Worm (Caenorhabditis elegans) whole organism, L1 larva: ENCODE data around the gene H01G02.4.

Experiments used
- C04F5.9 ChIP-seq: sonication (generic microtip); optimal IDR thresholded peaks from 2 replicates; lab custom pipeline; 2016; ENCODE audit warnings: missing genetic modification characterization, missing compliant biosample characterization
- aha-1 ChIP-seq: fragments of 150-350 bp; optimal IDR thresholded peaks from 2 replicates; lab custom pipeline; 2014; ENCODE audit warnings: missing biosample characterization, missing genetic modification characterization
- alr-1 ChIP-seq: fragments of 200-800 bp; sonication (Bioruptor generic); optimal IDR thresholded peaks from 2 replicates; lab custom pipeline; 2018; ENCODE audit warnings: borderline replicate concordance, mild to moderate bottlenecking, missing genetic modification characterization, missing compliant biosample characterization
- ceh-63 ChIP-seq: fragments of 200-800 bp; sonication (Bioruptor generic); optimal IDR thresholded peaks from 2 replicates; lab custom pipeline; 2018; ENCODE audit warnings: mild to moderate bottlenecking, missing genetic modification characterization, missing compliant biosample characterization
- ceh-8 ChIP-seq: fragments of 200-800 bp; sonication (Bioruptor generic); optimal IDR thresholded peaks from 2 replicates; lab custom pipeline; 2018; ENCODE audit warnings: mild to moderate bottlenecking, missing genetic modification characterization, moderate library complexity, missing compliant biosample characterization
- ceh-82 ChIP-seq, 3 experiments: fragments of 150-350 bp in 1 of 3; sonication (generic microtip) in 2 of 3; optimal IDR thresholded peaks; 2 replicates each; lab custom pipeline; 2014 to 2017; ENCODE audit warnings: missing biosample characterization in 3 of 3, missing genetic modification characterization in 3 of 3
- ceh-88 ChIP-seq: fragments of 200-800 bp; sonication (Bioruptor generic); IDR thresholded peaks from 2 replicates; pipeline ENCODE4 v1.3.6; 2022; ENCODE audit warnings: missing genetic modification characterization, missing compliant biosample characterization
- dpl-1 ChIP-seq, 3 experiments: fragments of 150-350 bp in 2 of 3; sonication (generic microtip) in 1 of 3; optimal IDR thresholded peaks; 2 replicates each; lab custom pipeline; 2014 to 2017; ENCODE audit warnings: missing biosample characterization in 3 of 3, missing genetic modification characterization in 3 of 3, missing genetic modification reagents in 3 of 3
- egl-13 ChIP-seq: sonication (generic microtip); optimal IDR thresholded peaks from 2 replicates; lab custom pipeline; 2016; ENCODE audit warnings: missing genotype, missing genetic modification reagents, missing genetic modification characterization, missing compliant biosample characterization
- egl-27 ChIP-seq, 2 experiments: fragments of 150-350 bp in 1 of 2; sonication (generic microtip); optimal IDR thresholded peaks; 3 replicates each; lab custom pipeline; 2017 to 2018; ENCODE audit warnings: missing biosample characterization in 2 of 2, missing genetic modification characterization in 2 of 2, missing genetic modification reagents in 2 of 2
- ets-5 ChIP-seq: fragments of 200-800 bp; sonication (Bioruptor generic); IDR thresholded peaks from 2 replicates; pipeline ENCODE4 v1.3.6; 2022; ENCODE audit warnings: missing genetic modification characterization, missing compliant biosample characterization
- fkh-10 ChIP-seq: sonication (generic microtip); optimal IDR thresholded peaks from 2 replicates; lab custom pipeline; 2017; ENCODE audit warnings: missing biosample characterization, missing genetic modification reagents, missing genetic modification characterization
- fkh-8 ChIP-seq: sonication (generic microtip); optimal IDR thresholded peaks from 2 replicates; lab custom pipeline; 2016; ENCODE audit warnings: mild to moderate bottlenecking, missing genetic modification characterization, missing compliant biosample characterization
- grh-1 ChIP-seq: fragments of 200-800 bp; sonication (Bioruptor generic); IDR thresholded peaks from 2 replicates; pipeline ENCODE4 v1.3.6; 2022; ENCODE audit warnings: missing genetic modification reagents, missing genetic modification characterization, missing compliant biosample characterization
- hlh-4 ChIP-seq: sonication (generic microtip); optimal IDR thresholded peaks from 2 replicates; lab custom pipeline; 2016; ENCODE audit warnings: mild to moderate bottlenecking, missing genetic modification characterization, missing compliant biosample characterization
- jun-1 ChIP-seq: fragments of 150-350 bp; optimal IDR thresholded peaks from 2 replicates; lab custom pipeline; 2014; ENCODE audit warnings: missing biosample characterization, missing genetic modification reagents, missing genetic modification characterization
- lin-13 ChIP-seq: fragments of 150-350 bp; optimal IDR thresholded peaks from 2 replicates; lab custom pipeline; 2014; ENCODE audit warnings: missing biosample characterization, missing genetic modification reagents, missing genetic modification characterization
- mab-9 ChIP-seq: fragments of 200-800 bp; sonication (Bioruptor generic); IDR thresholded peaks from 2 replicates; pipeline ENCODE4 v1.3.6; 2022; ENCODE audit warnings: missing genetic modification reagents, missing genetic modification characterization, missing compliant biosample characterization
- mef-2 ChIP-seq: fragments of 150-350 bp; optimal IDR thresholded peaks from 2 replicates; lab custom pipeline; 2014; ENCODE audit warnings: missing biosample characterization, missing genetic modification characterization
- mep-1 ChIP-seq: fragments of 150-350 bp; optimal IDR thresholded peaks from 2 replicates; lab custom pipeline; 2014; ENCODE audit warnings: missing biosample characterization, missing genetic modification characterization
- nhr-11 ChIP-seq: fragments of 150-350 bp; optimal IDR thresholded peaks from 2 replicates; lab custom pipeline; 2014; ENCODE audit warnings: missing biosample characterization, missing genetic modification characterization
- nhr-237 ChIP-seq: fragments of 150-350 bp; optimal IDR thresholded peaks from 2 replicates; lab custom pipeline; 2014; ENCODE audit warnings: missing biosample characterization, missing genetic modification characterization
- nhr-47 ChIP-seq: sonication (generic microtip); optimal IDR thresholded peaks from 2 replicates; lab custom pipeline; 2016; ENCODE audit warnings: mild to moderate bottlenecking, missing genetic modification characterization, moderate library complexity, missing compliant biosample characterization
- nhr-84 ChIP-seq: sonication (generic microtip); optimal IDR thresholded peaks from 2 replicates; lab custom pipeline; 2017; ENCODE audit warnings: missing biosample characterization, missing genetic modification characterization
- nhr-85 ChIP-seq: sonication (generic microtip); peaks from one replicate; lab custom pipeline; 2016; ENCODE audit warnings: missing genetic modification characterization, inconsistent platforms, missing compliant biosample characterization
- skn-1 ChIP-seq: fragments of 150-350 bp; optimal IDR thresholded peaks from 2 replicates; lab custom pipeline; 2014; ENCODE audit warnings: missing biosample characterization, missing genetic modification characterization
- snu-23 ChIP-seq: sonication (generic microtip); optimal IDR thresholded peaks from 2 replicates; lab custom pipeline; 2016; ENCODE audit warnings: missing genetic modification characterization, missing compliant biosample characterization
- sox-4 ChIP-seq: sonication (generic microtip); optimal IDR thresholded peaks from 2 replicates; lab custom pipeline; 2016; ENCODE audit warnings: missing genetic modification characterization, missing compliant biosample characterization
- sptf-1 ChIP-seq: fragments of 150-350 bp; optimal IDR thresholded peaks from 2 replicates; lab custom pipeline; 2014; ENCODE audit warnings: missing biosample characterization, missing genetic modification characterization
- sup-37 ChIP-seq: fragments of 200-800 bp; sonication (Bioruptor generic); optimal IDR thresholded peaks from 2 replicates; lab custom pipeline; 2018; ENCODE audit warnings: mild to moderate bottlenecking, missing genetic modification characterization, missing compliant biosample characterization
- swsn-7 ChIP-seq: sonication (generic microtip); optimal IDR thresholded peaks from 2 replicates; lab custom pipeline; 2016; ENCODE audit warnings: missing genetic modification characterization, missing compliant biosample characterization
- tlp-1 ChIP-seq: fragments of 150-350 bp; optimal IDR thresholded peaks from 2 replicates; lab custom pipeline; 2014; ENCODE audit warnings: missing biosample characterization, missing genetic modification characterization
- unc-62 ChIP-seq: fragments of 150-350 bp; optimal IDR thresholded peaks from 2 replicates; lab custom pipeline; 2014; ENCODE audit warnings: missing biosample characterization, missing genetic modification reagents, missing genetic modification characterization
- unc-86 ChIP-seq: sonication (generic microtip); optimal IDR thresholded peaks from 2 replicates; lab custom pipeline; 2016; ENCODE audit warnings: missing genetic modification characterization, missing compliant biosample characterization
- vab-15 ChIP-seq: sonication (generic microtip); optimal IDR thresholded peaks from 2 replicates; lab custom pipeline; 2017; ENCODE audit warnings: missing genotype, mild to moderate bottlenecking, missing genetic modification characterization, missing compliant biosample characterization
- xbp-1 ChIP-seq: sonication (generic microtip); optimal IDR thresholded peaks from 2 replicates; lab custom pipeline; 2016; ENCODE audit warnings: missing genetic modification characterization, missing compliant biosample characterization
- zip-4 ChIP-seq: fragments of 200-800 bp; sonication (Bioruptor generic); optimal IDR thresholded peaks from 2 replicates; lab custom pipeline; 2018; ENCODE audit warnings: mild to moderate bottlenecking, missing genetic modification characterization, moderate library complexity, missing compliant biosample characterization
- ztf-11 ChIP-seq, 2 experiments: sonication (generic microtip); optimal IDR thresholded peaks; 2 replicates each; lab custom pipeline; 2016 to 2017; ENCODE audit warnings: missing genetic modification characterization in 2 of 2, missing biosample characterization in 1 of 2, missing compliant biosample characterization in 1 of 2

H01G02.4 gene

DNA sequence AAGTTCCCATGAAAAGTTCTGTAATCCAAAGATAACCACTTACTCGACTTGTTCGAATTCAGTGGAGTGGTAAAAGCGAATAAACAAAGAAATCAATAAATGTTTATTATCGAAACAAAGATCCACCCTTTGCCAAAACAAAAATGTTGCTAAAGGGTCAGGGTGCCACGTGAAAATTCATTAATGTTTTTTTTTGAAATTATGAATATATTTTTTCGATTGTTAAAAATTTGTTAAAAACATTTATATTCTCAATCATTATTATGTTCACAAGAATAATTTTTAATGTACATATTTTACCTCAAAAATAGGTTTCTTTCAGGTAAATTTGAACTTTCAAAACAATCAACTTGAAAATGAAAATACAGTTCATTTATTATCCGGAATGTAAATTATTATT is at the start of gene H01G02.4:
H01G02.4 (minus strand) TSS at position 101 of the 400 bp plus-strand sequence.
- no peak for TF ChIP-seq vab-15
- no peak for TF ChIP-seq unc-62 (GFP tag; lab: Kevin White, UChicago)
- TF ChIP-seq C04F5.9 (tag; lab: Kevin White, UChicago): no peak
- no peak for TF ChIP-seq fkh-10 (GFP tag; lab: Kevin White, UChicago)
- no peak for TF ChIP-seq snu-23
- TF ChIP-seq sox-4 (tag; lab: Kevin White, UChicago): no peak
- TF ChIP-seq egl-13 (tag; lab: Kevin White, UChicago): no peak
- no peak for TF ChIP-seq aha-1
- no peak for TF ChIP-seq nhr-84
- TF ChIP-seq nhr-237 (tag; lab: Kevin White, UChicago): no peak
- no peak for TF ChIP-seq skn-1 (tag; lab: Kevin White, UChicago)
- no peak for TF ChIP-seq nhr-11 (tag; lab: Kevin White, UChicago)
- TF ChIP-seq egl-27 (tag; optimal IDR thresholded peaks at IDR 0.05; lab: Kevin White, UChicago): no peak
- TF ChIP-seq zip-4 (GFP tag; lab: Kevin White, UChicago): no peak
- TF ChIP-seq ets-5 (GFP tag; lab: Robert Waterston, UW): no peak
- no peak for TF ChIP-seq dpl-1 (GFP tag; optimal IDR thresholded peaks at IDR 0.05; lab: Kevin White, UChicago)

DNA sequence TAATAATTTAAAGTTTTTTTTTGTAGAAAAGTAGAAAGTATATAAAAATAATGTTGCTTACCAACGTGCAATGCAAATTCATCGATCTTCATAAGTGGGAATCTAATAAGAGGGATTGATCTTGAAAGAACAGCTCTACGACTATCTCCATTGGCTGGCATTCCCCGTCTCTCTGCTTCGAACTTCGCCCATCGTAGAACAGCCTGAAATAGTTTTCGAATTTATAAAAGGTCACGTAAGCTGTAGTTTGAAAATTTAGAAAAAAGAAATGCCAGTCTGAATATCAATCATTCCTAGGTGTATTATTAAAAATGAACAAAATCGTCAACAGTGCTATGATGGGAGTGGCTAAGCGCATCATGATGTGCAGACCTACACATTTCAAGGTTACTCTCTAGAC is 48.9 kb upstream of the H01G02.4 start, which contains the start of gene F38H4.5:
F38H4.5 (plus strand) TSS at position 301 of the 400 bp plus-strand sequence.
- no peak for TF ChIP-seq unc-86
- TF ChIP-seq tlp-1: no peak
- no peak for TF ChIP-seq C04F5.9 (tag; lab: Kevin White, UChicago)
- TF ChIP-seq jun-1 (tag; lab: Kevin White, UChicago): no peak
- TF ChIP-seq mab-9: no peak
- no peak for TF ChIP-seq xbp-1 (tag; lab: Kevin White, UChicago)
- TF ChIP-seq lin-13 (GFP tag; lab: Kevin White, UChicago): no peak
- TF ChIP-seq sptf-1 (tag; lab: Kevin White, UChicago): no peak
- TF ChIP-seq sup-37 (GFP tag; lab: Kevin White, UChicago): no peak
- TF ChIP-seq hlh-4: no peak
- no peak for TF ChIP-seq mef-2 (tag; lab: Kevin White, UChicago)
- TF ChIP-seq nhr-84: no peak
- TF ChIP-seq swsn-7 (tag; lab: Kevin White, UChicago): no peak
- no peak for TF ChIP-seq alr-1
- no peak for TF ChIP-seq zip-4 (GFP tag; lab: Kevin White, UChicago)
- no peak for TF ChIP-seq grh-1 (GFP tag; lab: Robert Waterston, UW)
- no peak for TF ChIP-seq snu-23
- no peak for TF ChIP-seq nhr-47 (tag; lab: Kevin White, UChicago)

DNA sequence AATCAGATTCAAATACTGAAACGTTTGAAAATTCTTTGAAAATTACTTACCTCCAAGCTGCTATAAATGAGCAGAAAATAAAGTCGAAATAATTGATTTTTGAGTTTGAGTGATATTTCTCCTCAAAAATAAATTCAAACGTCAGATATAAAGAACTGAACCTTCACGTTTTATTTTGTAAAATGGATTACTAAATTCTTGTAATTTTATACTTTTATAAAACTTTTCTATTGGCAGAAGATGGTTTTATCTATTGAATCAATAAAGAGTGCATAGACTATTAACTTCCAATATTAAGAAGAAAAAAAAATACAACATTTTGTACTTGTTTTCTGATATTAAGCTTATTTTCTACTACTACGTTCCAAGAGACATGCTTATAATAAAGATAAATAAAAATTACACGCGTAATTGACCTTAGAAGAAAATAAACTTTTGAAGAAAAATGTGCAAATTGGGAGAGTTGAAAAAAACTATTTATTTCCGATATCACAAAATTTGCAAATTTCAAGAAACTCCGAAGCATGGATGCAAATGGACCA is 44.9 kb upstream of the H01G02.4 start, which contains the start of the genes F38H4.6 and F38H4.4:
F38H4.6 (minus strand) TSS at position 101 of the 542 bp plus-strand sequence.
F38H4.4 (plus strand) TSS at position 492 of the 542 bp plus-strand sequence.
- no peak for TF ChIP-seq snu-23
- TF ChIP-seq ceh-8 (GFP tag; lab: Kevin White, UChicago): no peak
- TF ChIP-seq ceh-88 (GFP tag; lab: Robert Waterston, UW): no peak
- TF ChIP-seq ztf-11 (tag; optimal IDR thresholded peaks at IDR 0.05; lab: Kevin White, UChicago): no peak
- TF ChIP-seq mep-1 (tag; lab: Kevin White, UChicago): no peak
- no peak for TF ChIP-seq ceh-63
- TF ChIP-seq fkh-8 (tag; lab: Kevin White, UChicago): no peak
- no peak for TF ChIP-seq alr-1
- TF ChIP-seq nhr-85 (tag; lab: Kevin White, UChicago): no peak
- no peak for TF ChIP-seq ceh-82 (tag; optimal IDR thresholded peaks at IDR 0.05; lab: Kevin White, UChicago)
- TF ChIP-seq sup-37 (GFP tag; lab: Kevin White, UChicago): no peak
- TF ChIP-seq, all 84 proteins: peak for 0
